Worm (Caenorhabditis elegans) whole organism, L2 larva: ENCODE measurements around the gene T02D1.8.

Experiments used
- R02D3.7 ChIP-seq: fragments of 150-350 bp; optimal IDR thresholded peaks from 2 replicates; lab custom pipeline; 2014; ENCODE audit warnings: missing biosample characterization, missing genetic modification characterization
- alr-1 ChIP-seq: fragments of 150-350 bp; optimal IDR thresholded peaks from 2 replicates; lab custom pipeline; 2014; ENCODE audit warnings: missing biosample characterization, missing genetic modification characterization
- aly-2 ChIP-seq: fragments of 150-350 bp; optimal IDR thresholded peaks from 2 replicates; lab custom pipeline; 2014; ENCODE audit warnings: missing biosample characterization, missing genetic modification characterization
- blmp-1 ChIP-seq: sonication (generic microtip); optimal IDR thresholded peaks from 2 replicates; lab custom pipeline; 2017; ENCODE audit warnings: missing genetic modification characterization, mild to moderate bottlenecking, missing compliant biosample characterization, antibody characterized with exemption, moderate library complexity; ENCODE audit not compliant: insufficient read depth
- lsy-2 ChIP-seq, 2 experiments: fragments of 150-350 bp in 1 of 2; sonication (generic microtip) in 1 of 2; optimal IDR thresholded peaks; 2 replicates each; lab custom pipeline; 2014 to 2017; ENCODE audit warnings: missing biosample characterization in 2 of 2, missing genetic modification characterization in 2 of 2
- nhr-12 ChIP-seq: fragments of 150-350 bp; optimal IDR thresholded peaks from 2 replicates; lab custom pipeline; 2014; ENCODE audit warnings: missing biosample characterization, missing genetic modification characterization
- nhr-237 ChIP-seq: fragments of 150-350 bp; optimal IDR thresholded peaks from 2 replicates; lab custom pipeline; 2014; ENCODE audit warnings: missing biosample characterization, missing genetic modification characterization
- snpc-4 ChIP-seq: fragments of 150-350 bp; optimal IDR thresholded peaks from 2 replicates; lab custom pipeline; 2014; ENCODE audit warnings: missing biosample characterization, missing genetic modification characterization

DNA sequence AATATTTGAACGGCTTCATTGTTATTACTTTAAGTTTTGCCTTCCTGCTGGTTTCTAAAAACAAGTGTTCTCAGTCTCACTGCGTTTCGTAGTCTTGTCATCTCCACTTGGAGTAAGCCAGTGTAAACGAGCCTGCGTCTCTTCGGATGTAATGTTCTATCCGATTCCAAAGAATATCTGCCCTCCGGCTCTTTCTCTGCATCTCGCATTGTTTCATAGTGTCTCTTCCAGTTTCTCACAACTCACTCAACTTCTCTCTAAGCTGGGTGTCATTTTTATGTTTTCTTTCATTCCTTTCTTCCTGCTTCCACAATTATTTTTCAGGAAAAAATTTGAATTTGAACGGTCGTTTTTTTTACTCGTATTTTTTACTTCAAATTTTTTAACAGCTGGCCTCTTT, 39.7 kb upstream of the T02D1.8 start:
- TF ChIP-seq R02D3.7 (no peak), nhr-12 (tag; lab: Kevin White, UChicago) (no peak), snpc-4 (tag; lab: Kevin White, UChicago) (no peak), aly-2 (tag; lab: Kevin White, UChicago) (no peak), alr-1 (tag; lab: Kevin White, UChicago) (no peak), blmp-1 (tag; lab: Kevin White, UChicago) (no peak), nhr-237 (tag; lab: Kevin White, UChicago) (no peak), lsy-2 (tag; optimal IDR thresholded peaks at IDR 0.05; lab: Kevin White, UChicago) (no peak)
